Fruit fly (Drosophila melanogaster) whole organism, prepupa: ENCODE results near the gene CG15456.

Experiments used
- CG11294 ChIP-seq: fragments of 200-800 bp; sonication (Bioruptor generic); IDR thresholded peaks from 2 replicates; pipeline ENCODE4 v1.3.6; 2022; ENCODE audit warnings: missing biosample characterization, missing genetic modification characterization
- CG11902 ChIP-seq: fragments of 200-800 bp; sonication (Bioruptor generic); optimal IDR thresholded peaks from 3 replicates; lab custom pipeline; 2016; ENCODE audit warnings: missing biosample characterization, missing genetic modification characterization
- CG16779 ChIP-seq: fragments of 200-800 bp; sonication (Bioruptor generic); optimal IDR thresholded peaks from 3 replicates; lab custom pipeline; 2017; ENCODE audit warnings: missing biosample characterization, mild to moderate bottlenecking, missing genetic modification characterization
- CG3032 ChIP-seq: fragments of 200-800 bp; optimal IDR thresholded peaks from 2 replicates; lab custom pipeline; 2019; ENCODE audit warnings: missing biosample characterization, mild to moderate bottlenecking, missing genetic modification characterization, moderate library complexity
- CG34406 ChIP-seq: fragments of 200-800 bp; sonication (Bioruptor generic); optimal IDR thresholded peaks from 3 replicates; lab custom pipeline; 2016; ENCODE audit warnings: missing biosample characterization, missing genetic modification characterization
- CG4318 ChIP-seq: fragments of 200-800 bp; sonication (Bioruptor generic); optimal IDR thresholded peaks from 3 replicates; lab custom pipeline; 2017; ENCODE audit warnings: missing biosample characterization, mild to moderate bottlenecking, missing genetic modification characterization
- CG6276 ChIP-seq: fragments of 200-800 bp; sonication (Bioruptor generic); optimal IDR thresholded peaks from 2 replicates; lab custom pipeline; 2017; ENCODE audit warnings: missing biosample characterization, mild to moderate bottlenecking, missing genetic modification characterization
- CG6808 ChIP-seq: fragments of 200-800 bp; sonication (Bioruptor generic); optimal IDR thresholded peaks from 3 replicates; lab custom pipeline; 2017; ENCODE audit warnings: missing biosample characterization, missing genetic modification characterization, mild to moderate bottlenecking, moderate library complexity, missing genetic modification reagents
- CG6854 ChIP-seq: fragments of 200-800 bp; sonication (Bioruptor generic); optimal IDR thresholded peaks from 2 replicates; lab custom pipeline; 2017; ENCODE audit warnings: missing biosample characterization, mild to moderate bottlenecking, missing genetic modification characterization
- CG7368 ChIP-seq: fragments of 200-800 bp; sonication (Bioruptor generic); optimal IDR thresholded peaks from 3 replicates; lab custom pipeline; 2016; ENCODE audit warnings: missing biosample characterization, missing genetic modification characterization
- CG9139 ChIP-seq: fragments of 200-800 bp; sonication (Bioruptor generic); optimal IDR thresholded peaks from 3 replicates; lab custom pipeline; 2017; ENCODE audit warnings: missing biosample characterization, mild to moderate bottlenecking, missing genetic modification characterization
- Eip75B ChIP-seq: fragments of 200-800 bp; sonication (Bioruptor generic); optimal IDR thresholded peaks from 3 replicates; lab custom pipeline; 2016; ENCODE audit warnings: missing biosample characterization, missing genetic modification characterization
- Eip78C ChIP-seq: fragments of 200-800 bp; sonication (Bioruptor generic); peaks from one replicate; lab custom pipeline; 2016; ENCODE audit warnings: missing biosample characterization, missing genetic modification characterization
- Eip93F ChIP-seq: fragments of 200-800 bp; sonication (Bioruptor generic); optimal IDR thresholded peaks from 2 replicates; lab custom pipeline; 2016; ENCODE audit warnings: missing biosample characterization, mild to moderate bottlenecking, missing genetic modification characterization
- Ets21C ChIP-seq: fragments of 200-800 bp; sonication (Bioruptor generic); optimal IDR thresholded peaks from 3 replicates; lab custom pipeline; 2016; ENCODE audit warnings: missing biosample characterization, missing genetic modification characterization
- Ets96B ChIP-seq: fragments of 200-800 bp; optimal IDR thresholded peaks from 2 replicates; lab custom pipeline; 2019; ENCODE audit warnings: missing biosample characterization, mild to moderate bottlenecking, missing genetic modification characterization, moderate library complexity
- Hr39 ChIP-seq: fragments of 200-800 bp; sonication (Bioruptor generic); optimal IDR thresholded peaks from 2 replicates; lab custom pipeline; 2016; ENCODE audit warnings: missing biosample characterization, missing genetic modification characterization
- Hr4 ChIP-seq: fragments of 200-800 bp; sonication (Bioruptor generic); optimal IDR thresholded peaks from 3 replicates; lab custom pipeline; 2016; ENCODE audit warnings: missing biosample characterization, missing genetic modification characterization
- Met ChIP-seq: fragments of 200-800 bp; sonication (Bioruptor generic); optimal IDR thresholded peaks from 3 replicates; lab custom pipeline; 2016; ENCODE audit warnings: missing biosample characterization, missing genetic modification characterization
- Sox102F ChIP-seq: fragments of 200-800 bp; sonication (Bioruptor generic); optimal IDR thresholded peaks from 2 replicates; lab custom pipeline; 2016; ENCODE audit warnings: missing biosample characterization, mild to moderate bottlenecking, missing genetic modification characterization
- Sox14 ChIP-seq: fragments of 200-800 bp; sonication (Bioruptor generic); optimal IDR thresholded peaks from 3 replicates; lab custom pipeline; 2016; ENCODE audit warnings: missing biosample characterization, missing genetic modification characterization
- Sox15 ChIP-seq: fragments of 200-800 bp; sonication (Bioruptor generic); optimal IDR thresholded peaks from 3 replicates; lab custom pipeline; 2016; ENCODE audit warnings: missing biosample characterization, missing genetic modification characterization
- achi ChIP-seq: fragments of 200-800 bp; sonication (Bioruptor generic); optimal IDR thresholded peaks from 3 replicates; lab custom pipeline; 2016; ENCODE audit warnings: missing biosample characterization, missing genetic modification characterization
- acj6 ChIP-seq: fragments of 200-800 bp; sonication (Bioruptor generic); optimal IDR thresholded peaks from 3 replicates; lab custom pipeline; 2016; ENCODE audit warnings: missing biosample characterization, missing genetic modification characterization
- dac ChIP-seq: fragments of 200-800 bp; sonication (Bioruptor generic); optimal IDR thresholded peaks from 2 replicates; lab custom pipeline; 2017; ENCODE audit warnings: missing biosample characterization, mild to moderate bottlenecking, missing genetic modification characterization
- dsx ChIP-seq: fragments of 200-800 bp; optimal IDR thresholded peaks from 3 replicates; lab custom pipeline; 2019; ENCODE audit warnings: missing biosample characterization, mild to moderate bottlenecking, missing genetic modification characterization, moderate library complexity; ENCODE audit not compliant: poor library complexity, severe bottlenecking
- fd59A ChIP-seq: fragments of 200-800 bp; sonication (Bioruptor generic); optimal IDR thresholded peaks from 2 replicates; lab custom pipeline; 2017; ENCODE audit warnings: missing biosample characterization, mild to moderate bottlenecking, missing genetic modification characterization, missing genetic modification reagents
- lz ChIP-seq: fragments of 200-800 bp; sonication (Bioruptor generic); optimal IDR thresholded peaks from 3 replicates; lab custom pipeline; 2016; ENCODE audit warnings: missing biosample characterization, missing genetic modification characterization
- pdm3 ChIP-seq: fragments of 200-800 bp; sonication (Bioruptor generic); optimal IDR thresholded peaks from 3 replicates; lab custom pipeline; 2016; ENCODE audit warnings: missing biosample characterization, missing genetic modification characterization
- ss ChIP-seq, 2 experiments: fragments of 200-800 bp; sonication (Bioruptor generic); optimal IDR thresholded peaks; 2 replicates in 1 of 2; 3 replicates in 1 of 2; lab custom pipeline; 2017 to 2018; ENCODE audit warnings: mild to moderate bottlenecking in 2 of 2, missing biosample characterization in 2 of 2, missing genetic modification characterization in 2 of 2, moderate library complexity in 1 of 2
- topi ChIP-seq: fragments of 200-800 bp; sonication (Bioruptor generic); optimal IDR thresholded peaks from 3 replicates; lab custom pipeline; 2016; ENCODE audit warnings: missing biosample characterization, missing genetic modification characterization
- vri ChIP-seq: fragments of 200-800 bp; sonication (Bioruptor generic); optimal IDR thresholded peaks from 3 replicates; lab custom pipeline; 2016; ENCODE audit warnings: missing biosample characterization, mild to moderate bottlenecking, missing genetic modification characterization

The CG15456 gene

DNA sequence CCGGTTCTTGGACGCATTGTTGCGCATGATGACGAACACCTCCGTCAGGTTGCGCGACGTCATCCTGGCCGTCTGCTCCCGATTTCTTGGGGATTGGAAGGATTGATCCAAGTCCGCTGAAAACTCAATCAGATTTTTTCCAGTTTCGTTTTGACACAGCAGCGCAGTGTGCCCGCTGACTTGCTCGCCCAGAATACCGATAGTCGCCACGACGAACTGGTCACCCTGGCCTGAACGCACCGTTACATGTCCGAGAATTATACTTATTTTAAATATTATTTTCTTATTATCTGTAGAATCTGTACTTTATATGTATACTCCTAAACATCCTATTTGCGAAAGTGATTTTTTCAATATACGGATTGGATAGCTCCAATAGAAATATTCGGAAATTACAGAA, 33.3 kb downstream of the CG15456 start, which contains the start of gene Syx16:
Syx16 (minus strand) TSS at position 172 of the 400 bp plus-strand sequence.
- TF ChIP-seq achi (GFP tag; lab: Kevin White, UChicago) (peak; percentile 29), Sox15 (no peak)

DNA sequence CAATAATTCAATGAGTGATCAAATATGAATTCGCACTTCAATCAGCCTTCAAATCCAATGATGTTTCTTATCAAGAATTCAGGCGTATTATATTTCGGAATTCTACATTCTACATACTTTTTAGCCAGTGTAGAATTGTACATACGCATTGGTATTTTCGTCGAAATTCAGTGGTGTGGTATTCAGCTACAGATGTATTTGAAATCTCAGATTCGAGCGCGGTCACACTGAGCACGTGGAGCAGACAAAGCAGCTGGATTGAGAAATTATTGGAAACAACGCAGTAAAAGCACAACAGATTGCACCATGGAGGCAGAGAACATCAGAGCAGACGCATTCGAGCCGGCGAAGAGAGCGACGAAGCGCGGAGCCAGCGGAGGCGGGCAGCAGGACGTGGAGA, 35.6 kb downstream of the CG15456 start:
- no peak for TF ChIP-seq Sox102F (GFP tag; lab: Kevin White, UChicago)
- no peak for TF ChIP-seq CG34406 (GFP tag; lab: Kevin White, UChicago)
- TF ChIP-seq Sox14 = peak; percentile 71
- no peak for TF ChIP-seq pdm3 (GFP tag; lab: Kevin White, UChicago)
- TF ChIP-seq dsx (GFP tag; lab: Kevin White, UChicago) = peak; percentile 24
- TF ChIP-seq Eip78C = peak; percentile 27

DNA sequence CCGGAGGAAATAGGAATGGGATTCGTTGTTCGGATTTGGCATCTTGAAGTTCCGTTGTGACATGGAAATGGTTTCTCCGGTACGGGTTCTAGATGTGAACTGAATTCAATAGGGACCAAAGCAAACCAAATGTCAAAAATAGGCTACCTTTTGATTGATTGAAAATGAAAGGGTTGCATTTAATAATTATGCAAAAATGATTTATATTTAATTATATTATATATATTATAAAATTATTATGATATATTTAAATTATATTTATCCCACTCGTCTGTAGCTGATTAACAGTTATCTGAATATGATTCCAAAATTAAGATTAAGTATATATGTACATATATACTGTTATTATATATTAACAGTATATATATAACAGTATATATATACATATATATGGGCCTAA, 36.1 kb downstream of the CG15456 start, which contains the start of gene jb:
jb (minus strand) TSS at position 101 of the 400 bp plus-strand sequence.
- no peak for TF ChIP-seq Met (GFP tag; lab: Kevin White, UChicago)
- TF ChIP-seq Ets96B (tag; lab: Kevin White, UChicago) = no peak
- no peak for TF ChIP-seq CG6854 (GFP tag; lab: Kevin White, UChicago)
- TF ChIP-seq CG4318 (GFP tag; lab: Kevin White, UChicago) = no peak
- no peak for TF ChIP-seq CG3032
- TF ChIP-seq Hr4 (GFP tag; lab: Kevin White, UChicago) = no peak
- no peak for TF ChIP-seq Sox14
- no peak for TF ChIP-seq dsx (GFP tag; lab: Kevin White, UChicago)
- no peak for TF ChIP-seq CG11294 (GFP tag; lab: Robert Waterston, UW)
- TF ChIP-seq Hr39 (GFP tag; lab: Kevin White, UChicago) = no peak
- TF ChIP-seq topi (GFP tag; lab: Kevin White, UChicago) = no peak
- TF ChIP-seq CG9139 (GFP tag; lab: Kevin White, UChicago) = no peak
- no peak for TF ChIP-seq Eip75B
- no peak for TF ChIP-seq CG7368 (GFP tag; lab: Kevin White, UChicago)
- TF ChIP-seq CG6808 = no peak
- TF ChIP-seq lz = no peak
- TF ChIP-seq Sox15 = no peak
- no peak for TF ChIP-seq acj6 (GFP tag; lab: Kevin White, UChicago)
- TF ChIP-seq, all 60 proteins: peak for 0

DNA sequence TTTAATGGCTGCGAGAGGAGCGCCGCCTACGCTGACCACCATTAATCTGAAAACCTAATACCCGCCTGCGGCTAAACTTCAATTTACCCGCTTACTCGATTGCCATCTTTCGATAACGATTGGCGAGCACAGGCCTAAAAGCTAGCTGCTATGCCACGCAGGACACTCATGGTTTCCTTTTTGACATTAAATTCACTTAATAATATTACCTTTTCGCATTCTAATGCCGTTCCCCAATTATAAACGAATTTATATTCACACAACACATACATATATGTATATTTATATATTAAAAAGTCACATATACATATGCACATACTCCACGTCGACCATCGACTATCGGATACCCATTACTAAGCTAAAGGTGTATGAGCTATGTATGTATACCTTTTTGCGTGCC, 37.2 kb downstream of the CG15456 start:
- TF ChIP-seq Eip75B (no peak), Ets21C (GFP tag; lab: Kevin White, UChicago) (no peak), Sox15 (no peak), CG11902 (GFP tag; lab: Kevin White, UChicago) (no peak)

DNA sequence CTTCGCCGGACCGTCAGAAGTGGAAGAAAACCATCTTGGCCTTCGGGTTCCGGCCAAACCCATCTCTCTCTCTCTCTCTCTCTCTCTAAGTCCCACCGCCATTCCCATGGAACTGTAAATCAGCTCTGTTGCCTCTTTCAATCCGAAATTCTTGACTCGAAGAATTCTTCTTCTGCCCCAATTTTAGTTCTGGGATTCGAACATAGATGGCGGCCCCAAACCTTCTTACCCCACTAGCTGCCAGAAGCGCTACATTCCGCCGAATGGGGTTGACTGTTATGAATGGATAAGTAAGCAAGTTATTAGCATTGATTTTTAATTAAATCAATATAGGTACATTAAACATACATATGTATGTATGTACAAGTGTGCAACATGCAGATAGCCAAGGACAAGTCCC, 41.0 kb downstream of the CG15456 start:
- TF ChIP-seq vri (GFP tag; lab: Kevin White, UChicago) = no peak
- no peak for TF ChIP-seq Eip78C
- no peak for TF ChIP-seq ss (GFP tag; optimal IDR thresholded peaks at IDR 0.05; lab: Kevin White, UChicago)
- no peak for TF ChIP-seq Sox15
- no peak for TF ChIP-seq lz
- TF ChIP-seq Eip93F (GFP tag; lab: Kevin White, UChicago) = no peak
- no peak for TF ChIP-seq CG6276 (GFP tag; lab: Kevin White, UChicago)
- no peak for TF ChIP-seq CG7368 (GFP tag; lab: Kevin White, UChicago)
- TF ChIP-seq achi (GFP tag; lab: Kevin White, UChicago) = no peak
- TF ChIP-seq CG11294 (GFP tag; lab: Robert Waterston, UW) = no peak
- no peak for TF ChIP-seq CG9139 (GFP tag; lab: Kevin White, UChicago)
- TF ChIP-seq CG16779 = no peak
- TF ChIP-seq CG4318 (GFP tag; lab: Kevin White, UChicago) = no peak
- no peak for TF ChIP-seq dac (GFP tag; lab: Kevin White, UChicago)
- no peak for TF ChIP-seq fd59A (GFP tag; lab: Kevin White, UChicago)
- no peak for TF ChIP-seq Ets21C (GFP tag; lab: Kevin White, UChicago)
